Worm (Caenorhabditis elegans): ENCODE data around the gene F57C12.2.
A peak's percentile ranks its signal among the peaks of the same experiment; 100 is the strongest.

DNA sequence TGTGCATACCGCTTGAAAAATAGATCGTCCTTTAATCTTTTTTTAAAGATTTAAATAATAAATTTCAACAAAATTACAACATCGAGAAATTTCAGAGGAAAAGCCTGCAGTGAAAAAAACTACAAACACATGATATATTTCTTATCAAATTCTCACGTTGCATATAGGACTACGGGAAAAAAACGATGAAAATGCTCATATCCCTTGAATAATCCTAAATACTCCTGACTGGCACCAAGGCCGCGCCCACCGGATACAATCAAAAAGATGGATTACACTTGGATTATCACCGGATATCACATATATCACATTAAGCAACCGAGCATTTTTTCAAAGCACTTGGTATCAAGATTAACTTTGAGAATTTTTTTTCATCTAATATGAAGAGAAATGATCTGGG, 37.2 kb downstream of the F57C12.2 start:
- TF ChIP-seq lin-39 (tag; optimal IDR thresholded peaks at IDR 0.05) (no peak), sox-4 (tag; optimal IDR thresholded peaks at IDR 0.05) (no peak), egl-27 (tag; optimal IDR thresholded peaks at IDR 0.05) (no peak), ama-1 (optimal IDR thresholded peaks at IDR 0.05) (no peak), nhr-237 (tag; optimal IDR thresholded peaks at IDR 0.05) (no peak), dsc-1 (tag; optimal IDR thresholded peaks at IDR 0.05) (peak; percentile 32), nhr-12 (tag; optimal IDR thresholded peaks at IDR 0.05) (no peak), C04F5.9 (tag; optimal IDR thresholded peaks at IDR 0.05) (no peak), ztf-11 (tag; optimal IDR thresholded peaks at IDR 0.05) (no peak)

Measured in whole organism, L1 larva.